Worm (Caenorhabditis elegans) whole organism, L3 larva: ENCODE results near the gene mam-6.

Experiments used
- ZK546.5 ChIP-seq: sonication (generic microtip); optimal IDR thresholded peaks from 2 replicates; lab custom pipeline; 2017; ENCODE audit warnings: missing biosample characterization, missing genetic modification characterization
- ceh-82 ChIP-seq: fragments of 150-350 bp; optimal IDR thresholded peaks from 2 replicates; lab custom pipeline; 2014; ENCODE audit warnings: missing biosample characterization, missing genetic modification characterization
- elt-3 ChIP-seq, 3 experiments: fragments of 150-350 bp in 1 of 3; sonication (generic microtip) in 2 of 3; optimal IDR thresholded peaks; 2 replicates in 2 of 3; 4 replicates in 1 of 3; lab custom pipeline; 2014 to 2017; ENCODE audit warnings: missing biosample characterization in 3 of 3, missing genetic modification characterization in 3 of 3
- fkh-2 ChIP-seq: fragments of 150-350 bp; optimal IDR thresholded peaks from 2 replicates; lab custom pipeline; 2014; ENCODE audit warnings: missing biosample characterization, missing genetic modification reagents, missing genetic modification characterization
- nhr-12 ChIP-seq: fragments of 150-350 bp; optimal IDR thresholded peaks from 2 replicates; lab custom pipeline; 2014; ENCODE audit warnings: missing biosample characterization, missing genetic modification characterization
- nhr-23 ChIP-seq: fragments of 150-350 bp; optimal IDR thresholded peaks from 2 replicates; lab custom pipeline; 2014; ENCODE audit warnings: missing biosample characterization, missing genetic modification reagents, missing genetic modification characterization
- pha-4 ChIP-seq: fragments of 150-350 bp; optimal IDR thresholded peaks from 2 replicates; lab custom pipeline; 2014; ENCODE audit warnings: missing biosample characterization, missing genetic modification reagents, missing genetic modification characterization
- ztf-11 ChIP-seq: fragments of 150-350 bp; optimal IDR thresholded peaks from 2 replicates; lab custom pipeline; 2014; ENCODE audit warnings: missing biosample characterization, missing genetic modification characterization
- ztf-4 ChIP-seq: fragments of 150-350 bp; optimal IDR thresholded peaks from 2 replicates; lab custom pipeline; 2014; ENCODE audit warnings: missing biosample characterization, missing genetic modification characterization

ce11 chrX:15053223-15053933 is 15.8 kb downstream of the mam-6 start, which contains the start of gene H03G16.1:
- TF ChIP-seq ZK546.5, result no peak
- no peak for TF ChIP-seq ceh-82 (tag; lab: Kevin White, UChicago)
- no peak for TF ChIP-seq ztf-11 (tag; lab: Kevin White, UChicago)
- TF ChIP-seq ztf-4 (tag; lab: Kevin White, UChicago), result no peak
- TF ChIP-seq nhr-12 (tag; lab: Kevin White, UChicago), result no peak
- no peak for TF ChIP-seq pha-4
- TF ChIP-seq fkh-2, result no peak
- TF ChIP-seq elt-3 (tag; optimal IDR thresholded peaks at IDR 0.05; lab: Kevin White, UChicago), result no peak
- no peak for TF ChIP-seq nhr-23 (tag; lab: Kevin White, UChicago)
